Fruit fly (Drosophila melanogaster) whole organism: Measurements from ENCODE around the gene Rabex-5.
"Not testable (repeated sequence)": the region's sequence is repeated elsewhere in the genome, so short reads cannot be mapped to it uniquely, and the experiment has no call there.

Source experiments
- CG8478 ChIP-seq: fragments of >200 bp; optimal IDR thresholded peaks from 2 replicates; lab custom pipeline; 2018; ENCODE audit warnings: inconsistent platforms
- Dll ChIP-seq: fragments of >200 bp; optimal IDR thresholded peaks from 2 replicates; lab custom pipeline; 2017
- pan ChIP-seq: fragments of >200 bp; optimal IDR thresholded peaks from 2 replicates; lab custom pipeline; 2017
- psq ChIP-seq: fragments of >200 bp; optimal IDR thresholded peaks from 2 replicates; lab custom pipeline; 2017
- usp ChIP-seq: fragments of >200 bp; optimal IDR thresholded peaks from 2 replicates; lab custom pipeline; 2017; ENCODE audit warnings: missing biosample characterization, missing genetic modification characterization, mixed read lengths

dm6 chr3L:1246823-1247222 lies 48.9 kb upstream of the Rabex-5 start, which contains the start of gene CG32318:
- TF ChIP-seq CG8478; psq; Dll (lab: Kevin White, UChicago); pan (lab: Kevin White, UChicago); usp: not testable (repeated sequence)
